Worm (Caenorhabditis elegans) whole organism, midembryonic: ENCODE measurements around the gene srw-51.

ENCODE experiments used
- cog-1 ChIP-seq: sonication (generic microtip); optimal IDR thresholded peaks from 2 replicates; lab custom pipeline; 2016; ENCODE audit warnings: missing genetic modification characterization, missing compliant biosample characterization
- flt-1 ChIP-seq: fragments of 200-800 bp; sonication (Bioruptor generic); IDR thresholded peaks from 2 replicates; pipeline ENCODE4 v1.3.6; 2022; ENCODE audit warnings: missing genetic modification characterization, missing compliant biosample characterization
- klf-2 ChIP-seq: fragments of 200-800 bp; sonication (Bioruptor generic); conservative IDR thresholded peaks from 2 replicates; pipeline ENCODE4 v1.3.6; 2022; ENCODE audit warnings: missing genetic modification reagents, missing genetic modification characterization, missing compliant biosample characterization
- med-1 ChIP-seq: sonication (generic microtip); optimal IDR thresholded peaks from 2 replicates; lab custom pipeline; 2017; ENCODE audit warnings: missing genetic modification characterization, mild to moderate bottlenecking, missing compliant biosample characterization, antibody characterized with exemption, missing genetic modification reagents; ENCODE audit not compliant: insufficient read depth
- ref-1 ChIP-seq: fragments of 200-800 bp; sonication (Bioruptor generic); conservative IDR thresholded peaks from 2 replicates; pipeline ENCODE4 v1.3.6; 2022; ENCODE audit warnings: missing genetic modification reagents, missing genetic modification characterization, missing compliant biosample characterization
- tab-1 ChIP-seq: fragments of 200-800 bp; sonication (Bioruptor generic); IDR thresholded peaks from 2 replicates; pipeline ENCODE4 v1.3.6; 2022; ENCODE audit warnings: missing genetic modification characterization, missing compliant biosample characterization
- ztf-23 ChIP-seq: fragments of 200-800 bp; sonication (Bioruptor generic); IDR thresholded peaks from 2 replicates; pipeline ENCODE4 v1.3.6; 2022; ENCODE audit warnings: missing genetic modification reagents, missing genetic modification characterization, missing compliant biosample characterization
- ztf-29 ChIP-seq: fragments of 200-800 bp; sonication (Bioruptor generic); IDR thresholded peaks from 2 replicates; pipeline ENCODE4 v1.3.6; 2022; ENCODE audit warnings: missing genetic modification reagents, missing genetic modification characterization, missing compliant biosample characterization

ce11 chrV:17157154-17157553 lies 13.6 kb downstream of the srw-51 start, which contains the start of gene F40D4.13:
- no peak for TF ChIP-seq klf-2 (GFP tag; lab: Robert Waterston, UW)
- TF ChIP-seq cog-1 (tag; lab: Kevin White, UChicago), result no peak
- no peak for TF ChIP-seq tab-1
- no peak for TF ChIP-seq ref-1 (GFP tag; lab: Robert Waterston, UW)
- no peak for TF ChIP-seq med-1
- no peak for TF ChIP-seq flt-1 (GFP tag; lab: Robert Waterston, UW)
- TF ChIP-seq ztf-29 (GFP tag; lab: Robert Waterston, UW), result no peak
- no peak for TF ChIP-seq ztf-23 (GFP tag; lab: Robert Waterston, UW)
